Worm (Caenorhabditis elegans) whole organism, L2 larva: ENCODE data around the gene nlp-79.

Experiments used
- C34F6.9 ChIP-seq: fragments of 150-350 bp; optimal IDR thresholded peaks from 2 replicates; lab custom pipeline; 2014; ENCODE audit warnings: missing biosample characterization, missing genetic modification characterization
- F13H6.1 ChIP-seq: sonication (generic microtip); optimal IDR thresholded peaks from 2 replicates; lab custom pipeline; 2016; ENCODE audit warnings: missing genetic modification characterization, missing compliant biosample characterization
- R02D3.7 ChIP-seq: fragments of 150-350 bp; optimal IDR thresholded peaks from 2 replicates; lab custom pipeline; 2014; ENCODE audit warnings: missing biosample characterization, missing genetic modification characterization
- ZK546.5 ChIP-seq: sonication (generic microtip); optimal IDR thresholded peaks from 2 replicates; lab custom pipeline; 2017; ENCODE audit warnings: missing biosample characterization, missing genetic modification characterization
- alr-1 ChIP-seq: fragments of 150-350 bp; optimal IDR thresholded peaks from 2 replicates; lab custom pipeline; 2014; ENCODE audit warnings: missing biosample characterization, missing genetic modification characterization
- aly-2 ChIP-seq: fragments of 150-350 bp; optimal IDR thresholded peaks from 2 replicates; lab custom pipeline; 2014; ENCODE audit warnings: missing biosample characterization, missing genetic modification characterization
- ama-1 ChIP-seq: fragments of 150-350 bp; optimal IDR thresholded peaks from 2 replicates; lab custom pipeline; 2018; ENCODE audit warnings: inconsistent platforms
- blmp-1 ChIP-seq: sonication (generic microtip); optimal IDR thresholded peaks from 2 replicates; lab custom pipeline; 2017; ENCODE audit warnings: missing genetic modification characterization, mild to moderate bottlenecking, missing compliant biosample characterization, antibody characterized with exemption, moderate library complexity; ENCODE audit not compliant: insufficient read depth
- ceh-82 ChIP-seq: fragments of 150-350 bp; optimal IDR thresholded peaks from 2 replicates; lab custom pipeline; 2014; ENCODE audit warnings: missing biosample characterization, missing genetic modification characterization
- elt-1 ChIP-seq: fragments of 150-350 bp; optimal IDR thresholded peaks from 2 replicates; lab custom pipeline; 2014; ENCODE audit warnings: missing biosample characterization, missing genetic modification characterization
- fos-1 ChIP-seq: fragments of 150-350 bp; optimal IDR thresholded peaks from 2 replicates; lab custom pipeline; 2014; ENCODE audit warnings: missing biosample characterization, missing genetic modification characterization
- lin-39 ChIP-seq: fragments of 150-350 bp; optimal IDR thresholded peaks from 2 replicates; lab custom pipeline; 2014; ENCODE audit warnings: missing biosample characterization, missing genetic modification reagents, missing genetic modification characterization
- lsy-2 ChIP-seq, 2 experiments: fragments of 150-350 bp in 1 of 2; sonication (generic microtip) in 1 of 2; optimal IDR thresholded peaks; 2 replicates each; lab custom pipeline; 2014 to 2017; ENCODE audit warnings: missing biosample characterization in 2 of 2, missing genetic modification characterization in 2 of 2
- mab-5 ChIP-seq: fragments of 150-350 bp; optimal IDR thresholded peaks from 2 replicates; lab custom pipeline; 2014; ENCODE audit warnings: missing biosample characterization, missing genetic modification characterization
- mdl-1 ChIP-seq, 2 experiments: fragments of 150-350 bp in 1 of 2; sonication (generic microtip) in 1 of 2; optimal IDR thresholded peaks; 2 replicates each; lab custom pipeline; 2017; ENCODE audit warnings: missing biosample characterization in 2 of 2, missing genetic modification characterization in 2 of 2
- nhr-10 ChIP-seq: sonication (generic microtip); optimal IDR thresholded peaks from 2 replicates; lab custom pipeline; 2017; ENCODE audit warnings: missing biosample characterization, missing genetic modification characterization
- nhr-11 ChIP-seq: fragments of 150-350 bp; optimal IDR thresholded peaks from 2 replicates; lab custom pipeline; 2014; ENCODE audit warnings: missing biosample characterization, missing genetic modification characterization
- nhr-12 ChIP-seq: fragments of 150-350 bp; optimal IDR thresholded peaks from 2 replicates; lab custom pipeline; 2014; ENCODE audit warnings: missing biosample characterization, missing genetic modification characterization
- nhr-129 ChIP-seq: fragments of 150-350 bp; optimal IDR thresholded peaks from 2 replicates; lab custom pipeline; 2014; ENCODE audit warnings: missing biosample characterization, missing genetic modification characterization
- nhr-21 ChIP-seq: fragments of 150-350 bp; optimal IDR thresholded peaks from 2 replicates; lab custom pipeline; 2014; ENCODE audit warnings: missing biosample characterization, missing genetic modification characterization
- nhr-23 ChIP-seq: fragments of 150-350 bp; optimal IDR thresholded peaks from 2 replicates; lab custom pipeline; 2014; ENCODE audit warnings: missing biosample characterization, missing genetic modification reagents, missing genetic modification characterization
- nhr-237 ChIP-seq: fragments of 150-350 bp; optimal IDR thresholded peaks from 2 replicates; lab custom pipeline; 2014; ENCODE audit warnings: missing biosample characterization, missing genetic modification characterization
- nhr-6 ChIP-seq: fragments of 150-350 bp; optimal IDR thresholded peaks from 2 replicates; lab custom pipeline; 2014; ENCODE audit warnings: missing biosample characterization, missing genetic modification characterization
- sem-4 ChIP-seq: fragments of 150-350 bp; optimal IDR thresholded peaks from 2 replicates; lab custom pipeline; 2014; ENCODE audit warnings: missing biosample characterization, missing genetic modification reagents, missing genetic modification characterization
- skn-1 ChIP-seq: sonication (generic microtip); optimal IDR thresholded peaks from 2 replicates; lab custom pipeline; 2017; ENCODE audit warnings: missing biosample characterization, missing genetic modification characterization
- sma-9 ChIP-seq, 2 experiments: fragments of 150-350 bp in 1 of 2; sonication (generic microtip) in 1 of 2; optimal IDR thresholded peaks; 2 replicates each; lab custom pipeline; 2014 to 2016; ENCODE audit warnings: missing genetic modification characterization in 2 of 2, mild to moderate bottlenecking in 1 of 2, missing biosample characterization in 1 of 2, missing compliant biosample characterization in 1 of 2, missing genetic modification reagents in 1 of 2, moderate library complexity in 1 of 2
- snpc-4 ChIP-seq: fragments of 150-350 bp; optimal IDR thresholded peaks from 2 replicates; lab custom pipeline; 2014; ENCODE audit warnings: missing biosample characterization, missing genetic modification characterization
- unc-55 ChIP-seq: fragments of 150-350 bp; sonication (generic microtip); optimal IDR thresholded peaks from 3 replicates; lab custom pipeline; 2014; ENCODE audit warnings: missing biosample characterization, missing genetic modification reagents, missing genetic modification characterization
- unc-62 ChIP-seq: fragments of 150-350 bp; optimal IDR thresholded peaks from 2 replicates; lab custom pipeline; 2014; ENCODE audit warnings: missing biosample characterization, missing genetic modification reagents, missing genetic modification characterization
- zag-1 ChIP-seq: fragments of 150-350 bp; optimal IDR thresholded peaks from 2 replicates; lab custom pipeline; 2014; ENCODE audit warnings: missing biosample characterization, missing genetic modification characterization
- ztf-1 ChIP-seq: fragments of 200-800 bp; sonication (Bioruptor generic); conservative IDR thresholded peaks from 2 replicates; pipeline ENCODE4 v1.3.6; 2022; ENCODE audit warnings: missing genetic modification characterization, missing compliant biosample characterization
- ztf-11 ChIP-seq: sonication (generic microtip); optimal IDR thresholded peaks from 2 replicates; lab custom pipeline; 2017; ENCODE audit warnings: missing biosample characterization, missing genetic modification characterization
- ztf-4 ChIP-seq: fragments of 150-350 bp; optimal IDR thresholded peaks from 2 replicates; lab custom pipeline; 2014; ENCODE audit warnings: missing biosample characterization, missing genetic modification characterization

The nlp-79 gene

DNA sequence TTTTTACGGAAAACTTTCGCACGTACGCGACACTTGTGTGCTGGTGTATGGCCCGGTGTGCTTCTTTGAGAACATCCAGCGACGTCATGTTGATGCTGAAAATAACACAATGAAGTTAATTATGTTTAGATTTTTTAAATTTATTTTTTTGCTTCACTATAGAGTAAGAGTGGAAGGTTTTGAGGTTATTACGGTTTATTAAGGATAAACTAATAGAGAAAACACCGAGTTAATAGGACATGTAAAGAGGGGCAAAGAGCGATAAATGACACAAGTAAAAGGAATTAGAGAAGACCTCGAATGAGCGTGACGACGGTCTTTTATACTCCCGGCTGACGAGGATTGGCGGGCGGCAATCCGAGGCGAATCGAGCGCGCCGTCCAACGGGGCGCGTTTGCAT is 39.6 kb downstream of the nlp-79 start, which contains the start of gene F58D2.4:
F58D2.4 (minus strand) TSS at position 101 of the 400 bp plus-strand sequence.
- TF ChIP-seq nhr-21 (tag; lab: Kevin White, UChicago), result no peak
- no peak for TF ChIP-seq ztf-4 (tag; lab: Kevin White, UChicago)
- no peak for TF ChIP-seq blmp-1 (tag; lab: Kevin White, UChicago)
- TF ChIP-seq ceh-82 (tag; lab: Kevin White, UChicago), result no peak
- no peak for TF ChIP-seq ztf-11 (tag; lab: Kevin White, UChicago)
- no peak for TF ChIP-seq nhr-23
- TF ChIP-seq alr-1, result no peak
- TF ChIP-seq fos-1 (tag; lab: Kevin White, UChicago), result no peak
- no peak for TF ChIP-seq sem-4
- no peak for TF ChIP-seq ztf-1
- no peak for TF ChIP-seq nhr-10 (tag; lab: Kevin White, UChicago)
- TF ChIP-seq lin-39 (tag; lab: Kevin White, UChicago), result no peak
- no peak for TF ChIP-seq F13H6.1 (tag; lab: Kevin White, UChicago)
- no peak for TF ChIP-seq skn-1 (tag; lab: Kevin White, UChicago)
- TF ChIP-seq nhr-237 (tag; lab: Kevin White, UChicago), result no peak
- no peak for TF ChIP-seq mab-5 (tag; lab: Kevin White, UChicago)
- no peak for TF ChIP-seq unc-55 (GFP tag; lab: Kevin White, UChicago)
- no peak for TF ChIP-seq nhr-11

DNA sequence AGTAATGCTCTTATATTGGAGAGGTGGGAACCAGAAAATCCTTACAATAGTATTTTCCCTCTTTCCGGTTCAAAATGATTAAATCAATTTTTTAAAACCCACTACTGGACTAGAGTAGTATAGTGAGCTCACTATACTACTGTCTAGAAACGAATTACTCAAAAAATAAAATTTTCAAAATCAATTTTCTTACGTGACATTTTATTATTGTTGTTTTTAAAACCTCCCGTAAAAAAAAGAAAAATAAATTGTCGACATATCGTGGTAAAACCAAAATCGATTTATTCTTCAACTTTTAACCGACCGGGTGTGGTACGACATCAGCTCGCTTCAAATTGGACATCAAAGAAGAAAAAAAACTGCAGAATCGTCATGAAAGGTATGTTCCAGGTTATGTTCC is 40.1 kb downstream of the nlp-79 start, which contains the start of gene F58D2.2:
F58D2.2 (plus strand) TSS at position 301 of the 400 bp plus-strand sequence.
- TF ChIP-seq alr-1 (no peak), nhr-11 (no peak), nhr-21 (tag; lab: Kevin White, UChicago) (no peak)

DNA sequence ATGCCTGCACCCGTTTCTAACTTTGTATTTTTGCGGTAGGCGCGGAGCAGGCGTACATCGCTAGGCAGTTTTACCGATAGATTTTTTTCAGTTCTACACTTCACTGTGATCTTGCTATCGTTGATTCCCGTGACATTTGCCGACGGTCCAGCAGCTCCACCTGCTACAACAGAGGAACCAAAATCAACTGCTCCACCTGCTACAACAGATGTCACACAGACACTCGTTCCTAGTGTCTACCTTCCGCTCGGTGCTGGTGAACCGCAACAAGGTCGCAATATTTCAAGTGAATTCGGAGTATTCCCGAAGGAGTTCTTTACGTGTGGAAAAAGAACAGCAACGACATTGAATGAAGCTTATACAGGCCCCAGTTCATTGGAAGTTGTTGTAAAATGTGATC is 40.7 kb downstream of the nlp-79 start:
- TF ChIP-seq aly-2 (tag; lab: Kevin White, UChicago), result no peak
- TF ChIP-seq mdl-1 (tag; optimal IDR thresholded peaks at IDR 0.05; lab: Kevin White, UChicago), result no peak
- TF ChIP-seq elt-1 (tag; lab: Kevin White, UChicago), result no peak

DNA sequence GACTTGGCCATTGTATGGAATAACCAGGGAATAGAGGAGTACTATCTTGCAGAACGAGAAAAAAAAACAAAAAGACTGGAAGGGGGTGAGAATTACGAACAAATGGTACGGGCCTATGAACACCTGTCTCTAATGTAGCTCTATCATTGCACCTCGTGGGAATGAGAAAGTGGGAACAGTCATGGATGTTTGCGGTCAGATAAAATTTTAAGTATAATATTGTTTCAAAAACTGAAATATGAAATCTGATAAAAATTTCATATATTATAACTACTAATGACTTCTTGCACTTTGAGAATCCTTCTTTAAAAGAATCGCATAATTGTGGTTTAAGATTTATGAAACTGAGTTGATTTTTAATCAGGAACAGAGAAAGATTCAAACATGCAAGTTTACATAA is 43.9 kb downstream of the nlp-79 start, which contains the start of gene F58D2.5:
F58D2.5 (minus strand) TSS at position 101 of the 400 bp plus-strand sequence.
- TF ChIP-seq sma-9 (GFP tag; optimal IDR thresholded peaks at IDR 0.05; lab: Kevin White, UChicago) (no peak), sma-9 (tag; optimal IDR thresholded peaks at IDR 0.05; lab: Kevin White, UChicago) (no peak), R02D3.7 (tag; lab: Kevin White, UChicago) (no peak), zag-1 (tag; lab: Kevin White, UChicago) (no peak), ceh-82 (tag; lab: Kevin White, UChicago) (no peak), nhr-237 (tag; lab: Kevin White, UChicago) (no peak), unc-62 (no peak), mab-5 (tag; lab: Kevin White, UChicago) (no peak), nhr-10 (tag; lab: Kevin White, UChicago) (no peak), nhr-129 (tag; lab: Kevin White, UChicago) (no peak), snpc-4 (tag; lab: Kevin White, UChicago) (no peak), ZK546.5 (no peak), lsy-2 (tag; optimal IDR thresholded peaks at IDR 0.05; lab: Kevin White, UChicago) (no peak), alr-1 (no peak), nhr-12 (no peak), C34F6.9 (tag; lab: Kevin White, UChicago) (no peak), lin-39 (tag; lab: Kevin White, UChicago) (no peak), nhr-21 (tag; lab: Kevin White, UChicago) (no peak), sem-4 (no peak)

DNA sequence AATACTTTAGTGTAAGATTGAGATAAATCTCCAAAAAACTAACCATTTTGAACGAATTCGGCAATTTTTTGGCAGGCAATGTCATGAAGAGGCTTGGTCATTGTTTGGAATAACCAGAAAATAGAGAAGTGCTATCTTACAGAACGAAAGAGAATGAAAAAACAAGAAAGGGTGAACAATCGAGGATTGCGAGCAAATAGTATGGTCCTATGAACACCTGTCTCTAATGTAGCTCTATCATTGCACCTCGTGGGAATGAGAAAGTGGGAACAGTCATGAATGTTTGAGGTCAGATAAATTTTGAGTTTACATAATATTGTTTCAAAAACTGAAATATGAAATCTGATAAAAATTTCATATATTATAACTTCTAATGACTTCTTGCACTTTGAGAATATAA is 47.9 kb downstream of the nlp-79 start, which contains the start of gene C48D1.1:
C48D1.1 (minus strand) TSS at position 101 of the 400 bp plus-strand sequence.
- TF ChIP-seq aly-2 (tag; lab: Kevin White, UChicago) (no peak), ama-1 (no peak), ztf-4 (tag; lab: Kevin White, UChicago) (no peak), nhr-6 (tag; lab: Kevin White, UChicago) (no peak)
